Worm (Caenorhabditis elegans) whole organism, L4/young adult: Measurements from ENCODE around the gene K12H6.7.

Experiments used
- W03F9.2 ChIP-seq: fragments of 150-350 bp; optimal IDR thresholded peaks from 2 replicates; lab custom pipeline; 2014; ENCODE audit warnings: missing biosample characterization, missing genetic modification characterization
- dao-5 ChIP-seq: sonication (generic microtip); optimal IDR thresholded peaks from 2 replicates; lab custom pipeline; 2016; ENCODE audit warnings: missing genotype, missing genetic modification characterization, moderate library complexity, missing compliant biosample characterization
- him-1 ChIP-seq: sonication (generic microtip); optimal IDR thresholded peaks from 2 replicates; lab custom pipeline; 2016; ENCODE audit warnings: missing genotype, missing genetic modification reagents, missing genetic modification characterization, missing compliant biosample characterization

- TF ChIP-seq him-1 (tag; lab: Kevin White, UChicago): no peak
- no peak for TF ChIP-seq W03F9.2 (tag; lab: Kevin White, UChicago)
- no peak for TF ChIP-seq dao-5 (tag; lab: Kevin White, UChicago)
These were observed 38.8 kb downstream of the K12H6.7 start for ce11 chrII:2797951-2798350.
